Fruit fly (Drosophila melanogaster): ENCODE data around the gene Nelf-A.

Nelf-A gene

dm6 chr3R:21204500-21205167, 18.9 kb upstream of the Nelf-A start (continued):
- peak; percentile 41; the same call in 1 of the 2 replicates for TF ChIP-seq peb (GFP tag; IDR thresholded peaks at IDR 0.05)
- TF ChIP-seq Hr78 (GFP tag; optimal IDR thresholded peaks at IDR 0.05): peak in 1 of 2 experiments; percentile 81
- peak; percentile 82 for TF ChIP-seq D19B (GFP tag; optimal IDR thresholded peaks at IDR 0.05)
- TF ChIP-seq CG6654 (GFP tag; optimal IDR thresholded peaks at IDR 0.05): peak; percentile 81
- TF ChIP-seq jigr1 (GFP tag; IDR thresholded peaks at IDR 0.05): peak; percentile 53; the same call in 1 of the 3 replicates
- peak; percentile 73 for TF ChIP-seq CG11093 (GFP tag; IDR thresholded peaks at IDR 0.05)
- peak; percentile 58 for TF ChIP-seq CG31388 (GFP tag; optimal IDR thresholded peaks at IDR 0.05)
- TF ChIP-seq E2f1 (GFP tag; IDR thresholded peaks at IDR 0.05): peak; percentile 80
- no peak for TF ChIP-seq prd (optimal IDR thresholded peaks at IDR 0.05)
- peak; percentile 81 for TF ChIP-seq prd (GFP tag; IDR thresholded peaks at IDR 0.05)
- no peak for TF ChIP-seq Hey (tag; optimal IDR thresholded peaks at IDR 0.05)
- no peak for TF ChIP-seq CG7928 (GFP tag; optimal IDR thresholded peaks at IDR 0.05)
- no peak for TF ChIP-seq Kr (GFP tag; optimal IDR thresholded peaks at IDR 0.05)
- TF ChIP-seq maf-S (GFP tag; optimal IDR thresholded peaks at IDR 0.05): peak; percentile 41
- TF ChIP-seq hbn (GFP tag; IDR thresholded peaks at IDR 0.05; ENCODE audit: partially characterized antibody): no peak
- peak; percentile 61 for TF ChIP-seq Deaf1 (tag; optimal IDR thresholded peaks at IDR 0.05)
- TF ChIP-seq NC2α (GFP tag; optimal IDR thresholded peaks at IDR 0.05): peak; percentile 67
- peak; percentile 82 for TF ChIP-seq CG31441 (GFP tag; IDR thresholded peaks at IDR 0.05)
- TF ChIP-seq CG34224 (GFP tag; IDR thresholded peaks at IDR 0.05; ENCODE audit: partially characterized antibody): no peak; the same call in 2 of the 3 replicates
- peak; percentile 87 for TF ChIP-seq unpg (GFP tag; optimal IDR thresholded peaks at IDR 0.05)
- peak; percentile 41 for TF ChIP-seq Dip3 (GFP tag; optimal IDR thresholded peaks at IDR 0.05)
- TF ChIP-seq stwl (tag; optimal IDR thresholded peaks at IDR 0.05): no peak
- TF ChIP-seq row (GFP tag; IDR thresholded peaks at IDR 0.05): peak; percentile 86
- TF ChIP-seq CG2678 (tag; optimal IDR thresholded peaks at IDR 0.05): peak; percentile 91
- TF ChIP-seq slou (GFP tag; optimal IDR thresholded peaks at IDR 0.05): peak; percentile 33
- 0 out of 2 replicates have a peak, but pooled peaks have one; percentile 39 for TF ChIP-seq CG11696 (GFP tag; IDR thresholded peaks at IDR 0.05)
- peak; percentile 91 for TF ChIP-seq az2 (GFP tag; optimal IDR thresholded peaks at IDR 0.05)
- TF ChIP-seq CG8388 (GFP tag; optimal IDR thresholded peaks at IDR 0.05): peak; percentile 89
- TF ChIP-seq ind (GFP tag; optimal IDR thresholded peaks at IDR 0.05): peak; percentile 83
- TF ChIP-seq CG15601 (tag; optimal IDR thresholded peaks at IDR 0.05): peak; percentile 88
- peak; percentile 28; the same call in 1 of the 2 replicates for TF ChIP-seq CG6272 (GFP tag; IDR thresholded peaks at IDR 0.05)
- TF ChIP-seq CG7745 (tag; optimal IDR thresholded peaks at IDR 0.05): no peak
- peak; percentile 24; the same call in 1 of the 2 replicates for TF ChIP-seq sim (GFP tag; IDR thresholded peaks at IDR 0.05)
- TF ChIP-seq BtbVII (GFP tag; optimal IDR thresholded peaks at IDR 0.05): peak; percentile 63
- TF ChIP-seq CG11695 (GFP tag; IDR thresholded peaks at IDR 0.05): peak; percentile 76
- peak; percentile 71 for TF ChIP-seq CG8359 (GFP tag; optimal IDR thresholded peaks at IDR 0.05; ENCODE audit: borderline replicate concordance)
- peak; percentile 50; the same call in 1 of the 2 replicates for TF ChIP-seq CG13287 (GFP tag; IDR thresholded peaks at IDR 0.05; ENCODE audit: partially characterized antibody)
- peak; percentile 25 for TF ChIP-seq CG12299 (tag; optimal IDR thresholded peaks at IDR 0.05)
- peak; percentile 80 for TF ChIP-seq bcd (GFP tag; optimal IDR thresholded peaks at IDR 0.05)
- TF ChIP-seq gfzf (GFP tag; optimal IDR thresholded peaks at IDR 0.05): no peak
- no peak for TF ChIP-seq CG8765 (GFP tag; IDR thresholded peaks at IDR 0.05)
- TF ChIP-seq Adf1 (GFP tag; IDR thresholded peaks at IDR 0.05): peak; percentile 9; the same call in 1 of the 2 replicates
- TF ChIP-seq CG3407 (GFP tag; optimal IDR thresholded peaks at IDR 0.05): peak; percentile 82
- TF ChIP-seq Nf-YC (tag; optimal IDR thresholded peaks at IDR 0.05): peak; percentile 5
- TF ChIP-seq CG13775 (GFP tag; optimal IDR thresholded peaks at IDR 0.05): peak; percentile 81
- peak; percentile 74 for TF ChIP-seq disco-r (GFP tag; optimal IDR thresholded peaks at IDR 0.05)
- TF ChIP-seq ab (GFP tag; optimal IDR thresholded peaks at IDR 0.05): peak; percentile 52
- peak; percentile 70 for TF ChIP-seq wek (GFP tag; optimal IDR thresholded peaks at IDR 0.05)
- TF ChIP-seq Camta (GFP tag; optimal IDR thresholded peaks at IDR 0.05): peak; percentile 88
